Fruit fly (Drosophila melanogaster) whole organism, adult: ENCODE results near the gene CG17264.

Experiments
- CG12768 ChIP-seq: fragments of 200-800 bp; sonication (Bioruptor generic); optimal IDR thresholded peaks from 2 replicates; lab custom pipeline; 2017; ENCODE audit warnings: missing biosample characterization, missing genetic modification characterization, mild to moderate bottlenecking, moderate library complexity, missing genetic modification reagents
- CG14711 ChIP-seq: fragments of 200-800 bp; sonication (Bioruptor generic); optimal IDR thresholded peaks from 2 replicates; lab custom pipeline; 2018; ENCODE audit warnings: missing biosample characterization, mild to moderate bottlenecking, missing genetic modification characterization, moderate library complexity
- CG5204 ChIP-seq: fragments of 200-800 bp; sonication (Bioruptor generic); optimal IDR thresholded peaks from 2 replicates; lab custom pipeline; 2016; ENCODE audit warnings: missing biosample characterization, missing genetic modification characterization
- CG7101 ChIP-seq: fragments of 200-800 bp; sonication (Bioruptor generic); optimal IDR thresholded peaks from 2 replicates; lab custom pipeline; 2018; ENCODE audit warnings: missing biosample characterization, mild to moderate bottlenecking, missing genetic modification characterization, moderate library complexity
- Clk ChIP-seq: fragments of 200-800 bp; sonication (Bioruptor generic); optimal IDR thresholded peaks from 2 replicates; lab custom pipeline; 2017; ENCODE audit warnings: missing biosample characterization, missing genetic modification characterization
- ovo ChIP-seq: fragments of 200-800 bp; sonication (Bioruptor generic); optimal IDR thresholded peaks from 2 replicates; lab custom pipeline; 2016; ENCODE audit warnings: missing biosample characterization, missing genetic modification characterization
- tj ChIP-seq: fragments of 200-800 bp; sonication (Bioruptor generic); optimal IDR thresholded peaks from 3 replicates; lab custom pipeline; 2017; ENCODE audit warnings: missing biosample characterization, mild to moderate bottlenecking, missing genetic modification characterization, moderate library complexity

DNA sequence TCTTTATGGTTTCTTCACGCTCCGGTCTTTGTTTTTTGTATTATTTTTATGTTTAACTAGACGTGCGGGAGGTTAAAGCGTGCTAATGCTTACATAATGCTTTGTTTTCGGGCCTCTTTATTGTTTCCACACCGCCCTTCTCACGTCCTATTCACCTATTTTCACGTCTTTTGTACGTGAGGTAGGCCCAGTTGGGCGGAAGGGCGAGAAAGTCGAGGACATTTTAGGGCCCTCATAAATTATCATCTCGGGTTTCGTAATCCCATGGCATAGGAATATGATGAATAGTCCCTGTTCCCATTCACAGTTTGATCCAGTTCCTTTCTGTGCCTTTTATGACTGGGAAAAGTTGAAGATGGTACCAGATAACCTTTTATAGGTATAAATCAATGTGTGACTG lies 12.8 kb upstream of the CG17264 start:
- TF ChIP-seq ovo (GFP tag; lab: Kevin White, UChicago) = no peak
- no peak for TF ChIP-seq CG14711 (tag; lab: Kevin White, UChicago)
- TF ChIP-seq CG12768 = no peak
- no peak for TF ChIP-seq Clk
- no peak for TF ChIP-seq CG7101 (tag; lab: Kevin White, UChicago)
- TF ChIP-seq CG5204 (GFP tag; lab: Kevin White, UChicago) = no peak
- no peak for TF ChIP-seq tj (GFP tag; lab: Kevin White, UChicago)
